Worm (Caenorhabditis elegans) whole organism, late embryonic: ENCODE measurements around the gene ZC266.1.

Experiments used
- C08G9.2 ChIP-seq: sonication (generic microtip); optimal IDR thresholded peaks from 2 replicates; lab custom pipeline; 2016; ENCODE audit warnings: mild to moderate bottlenecking, missing genetic modification characterization, moderate library complexity, missing compliant biosample characterization
- C38D4.7 ChIP-seq: fragments of 200-800 bp; sonication (Bioruptor generic); optimal IDR thresholded peaks from 2 replicates; lab custom pipeline; 2018; ENCODE audit warnings: mild to moderate bottlenecking, missing genetic modification characterization, moderate library complexity, missing compliant biosample characterization
- F13H6.1 ChIP-seq: sonication (generic microtip); optimal IDR thresholded peaks from 2 replicates; lab custom pipeline; 2016; ENCODE audit warnings: missing genetic modification characterization, missing compliant biosample characterization
- K02D7.2 ChIP-seq: sonication (generic microtip); optimal IDR thresholded peaks from 2 replicates; lab custom pipeline; 2017; ENCODE audit warnings: mild to moderate bottlenecking, missing genetic modification characterization, missing compliant biosample characterization
- K09A11.1 ChIP-seq: sonication (generic microtip); optimal IDR thresholded peaks from 2 replicates; lab custom pipeline; 2017; ENCODE audit warnings: antibody characterized with exemption, mild to moderate bottlenecking, missing genetic modification characterization, missing compliant biosample characterization; ENCODE audit not compliant: insufficient read depth
- T23F11.4 ChIP-seq: fragments of 200-800 bp; sonication (Bioruptor generic); optimal IDR thresholded peaks from 2 replicates; lab custom pipeline; 2018; ENCODE audit warnings: mild to moderate bottlenecking, missing genetic modification characterization, missing compliant biosample characterization
- Y22D7AL.16 ChIP-seq: sonication (generic microtip); optimal IDR thresholded peaks from 2 replicates; lab custom pipeline; 2016; ENCODE audit warnings: missing genetic modification characterization, missing compliant biosample characterization
- ceh-14 ChIP-seq: sonication (generic microtip); optimal IDR thresholded peaks from 2 replicates; lab custom pipeline; 2016; ENCODE audit warnings: missing genotype, missing genetic modification characterization, missing compliant biosample characterization
- ceh-18 ChIP-seq: sonication (generic microtip); optimal IDR thresholded peaks from 2 replicates; lab custom pipeline; 2016; ENCODE audit warnings: missing genetic modification characterization, missing compliant biosample characterization
- ceh-2 ChIP-seq: sonication (generic microtip); optimal IDR thresholded peaks from 2 replicates; lab custom pipeline; 2016; ENCODE audit warnings: missing genotype, missing genetic modification characterization, missing compliant biosample characterization
- ceh-30 ChIP-seq: fragments of 150-350 bp; optimal IDR thresholded peaks from 2 replicates; lab custom pipeline; 2014; ENCODE audit warnings: missing biosample characterization, missing genetic modification characterization
- ceh-31 ChIP-seq: sonication (generic microtip); optimal IDR thresholded peaks from 2 replicates; lab custom pipeline; 2016; ENCODE audit warnings: missing genetic modification characterization, missing compliant biosample characterization
- ceh-45 ChIP-seq: fragments of 200-800 bp; sonication (Bioruptor generic); IDR thresholded peaks from 2 replicates; pipeline ENCODE4 v1.3.6; 2022; ENCODE audit warnings: missing genetic modification reagents, missing genetic modification characterization, missing compliant biosample characterization
- ceh-6 ChIP-seq: fragments of 200-800 bp; sonication (Bioruptor generic); optimal IDR thresholded peaks from 2 replicates; lab custom pipeline; 2018; ENCODE audit warnings: mild to moderate bottlenecking, missing genetic modification characterization, missing compliant biosample characterization
- ceh-9 ChIP-seq: sonication (generic microtip); optimal IDR thresholded peaks from 2 replicates; lab custom pipeline; 2016; ENCODE audit warnings: mild to moderate bottlenecking, missing genetic modification characterization, inconsistent platforms, missing compliant biosample characterization
- dmd-4 ChIP-seq: sonication (generic microtip); optimal IDR thresholded peaks from 2 replicates; lab custom pipeline; 2016; ENCODE audit warnings: borderline replicate concordance, missing genetic modification characterization, missing compliant biosample characterization
- elt-2 ChIP-seq: sonication (generic microtip); optimal IDR thresholded peaks from 2 replicates; lab custom pipeline; 2016; ENCODE audit warnings: missing genetic modification reagents, missing genetic modification characterization, missing compliant biosample characterization
- elt-4 ChIP-seq: sonication (generic microtip); optimal IDR thresholded peaks from 2 replicates; lab custom pipeline; 2016; ENCODE audit warnings: missing genetic modification characterization, missing compliant biosample characterization
- eyg-1 ChIP-seq: sonication (generic microtip); optimal IDR thresholded peaks from 2 replicates; lab custom pipeline; 2016; ENCODE audit warnings: missing genotype, missing genetic modification characterization, missing compliant biosample characterization
- gmeb-2 ChIP-seq: sonication (generic microtip); optimal IDR thresholded peaks from 2 replicates; lab custom pipeline; 2016; ENCODE audit warnings: missing genetic modification characterization, inconsistent platforms, missing compliant biosample characterization
- hlh-13 ChIP-seq: fragments of 200-800 bp; sonication (Bioruptor generic); optimal IDR thresholded peaks from 2 replicates; lab custom pipeline; 2018; ENCODE audit warnings: mild to moderate bottlenecking, missing genetic modification characterization, missing compliant biosample characterization
- hlh-15 ChIP-seq: sonication (generic microtip); optimal IDR thresholded peaks from 2 replicates; lab custom pipeline; 2016; ENCODE audit warnings: missing genetic modification characterization, missing compliant biosample characterization
- hlh-30 ChIP-seq: sonication (generic microtip); optimal IDR thresholded peaks from 2 replicates; lab custom pipeline; 2017; ENCODE audit warnings: antibody characterized with exemption, missing genetic modification characterization, missing compliant biosample characterization; ENCODE audit not compliant: insufficient read depth
- hlh-8 ChIP-seq: sonication (generic microtip); optimal IDR thresholded peaks from 2 replicates; lab custom pipeline; 2016; ENCODE audit warnings: missing genotype, missing genetic modification characterization, missing compliant biosample characterization
- lin-11 ChIP-seq: fragments of 200-800 bp; sonication (Bioruptor generic); optimal IDR thresholded peaks from 2 replicates; lab custom pipeline; 2018; ENCODE audit warnings: mild to moderate bottlenecking, missing genetic modification characterization, missing compliant biosample characterization
- mec-3 ChIP-seq: sonication (generic microtip); optimal IDR thresholded peaks from 2 replicates; lab custom pipeline; 2016; ENCODE audit warnings: borderline replicate concordance, missing genetic modification characterization, missing compliant biosample characterization
- nfya-1 ChIP-seq: sonication (generic microtip); optimal IDR thresholded peaks from 2 replicates; lab custom pipeline; 2017; ENCODE audit warnings: missing genetic modification characterization, mild to moderate bottlenecking, missing compliant biosample characterization, antibody characterized with exemption, moderate library complexity
- nhr-11 ChIP-seq: fragments of 150-350 bp; optimal IDR thresholded peaks from 2 replicates; lab custom pipeline; 2014; ENCODE audit warnings: missing biosample characterization, missing genetic modification characterization
- nhr-232 ChIP-seq: sonication (generic microtip); optimal IDR thresholded peaks from 2 replicates; lab custom pipeline; 2016; ENCODE audit warnings: missing genetic modification characterization, missing compliant biosample characterization
- npax-4 ChIP-seq: sonication (generic microtip); optimal IDR thresholded peaks from 2 replicates; lab custom pipeline; 2016; ENCODE audit warnings: missing genetic modification characterization, missing compliant biosample characterization
- pag-3 ChIP-seq: sonication (generic microtip); optimal IDR thresholded peaks from 2 replicates; lab custom pipeline; 2016; ENCODE audit warnings: missing compliant biosample characterization, missing genetic modification characterization, borderline replicate concordance
- pat-9 ChIP-seq: fragments of 200-800 bp; sonication (Bioruptor generic); optimal IDR thresholded peaks from 2 replicates; lab custom pipeline; 2018; ENCODE audit warnings: mild to moderate bottlenecking, missing genetic modification characterization, moderate library complexity, missing compliant biosample characterization
- pax-1 ChIP-seq: fragments of 150-350 bp; optimal IDR thresholded peaks from 2 replicates; lab custom pipeline; 2014; ENCODE audit warnings: missing biosample characterization, missing genetic modification characterization
- pha-4 ChIP-seq: fragments of 150-350 bp; optimal IDR thresholded peaks from 2 replicates; lab custom pipeline; 2018; ENCODE audit warnings: missing biosample characterization, missing genetic modification reagents, missing genetic modification characterization
- pros-1 ChIP-seq: fragments of 150-350 bp; optimal IDR thresholded peaks from 2 replicates; lab custom pipeline; 2014; ENCODE audit warnings: missing biosample characterization, missing genetic modification reagents, missing genetic modification characterization
- ref-2 ChIP-seq: sonication (generic microtip); optimal IDR thresholded peaks from 2 replicates; lab custom pipeline; 2016; ENCODE audit warnings: missing genetic modification characterization, missing compliant biosample characterization
- sox-4 ChIP-seq: sonication (generic microtip); optimal IDR thresholded peaks from 2 replicates; lab custom pipeline; 2017; ENCODE audit warnings: mild to moderate bottlenecking, missing genetic modification characterization, inconsistent platforms, missing compliant biosample characterization
- syd-9 ChIP-seq: sonication (generic microtip); optimal IDR thresholded peaks from 2 replicates; lab custom pipeline; 2016; ENCODE audit warnings: mild to moderate bottlenecking, missing genetic modification characterization, moderate library complexity, missing compliant biosample characterization
- tbx-7 ChIP-seq: sonication (generic microtip); optimal IDR thresholded peaks from 2 replicates; lab custom pipeline; 2016; ENCODE audit warnings: missing genotype, missing genetic modification characterization, missing compliant biosample characterization
- ttx-3 ChIP-seq: sonication (generic microtip); optimal IDR thresholded peaks from 2 replicates; lab custom pipeline; 2016; ENCODE audit warnings: missing genetic modification reagents, missing genetic modification characterization, missing compliant biosample characterization
- unc-42 ChIP-seq: sonication (generic microtip); optimal IDR thresholded peaks from 2 replicates; lab custom pipeline; 2016; ENCODE audit warnings: missing genotype, missing genetic modification characterization, missing compliant biosample characterization
- unc-55 ChIP-seq: sonication (generic microtip); optimal IDR thresholded peaks from 2 replicates; lab custom pipeline; 2017; ENCODE audit warnings: missing biosample characterization, missing genetic modification reagents, missing genetic modification characterization
- ztf-16 ChIP-seq: sonication (generic microtip); optimal IDR thresholded peaks from 2 replicates; lab custom pipeline; 2017; ENCODE audit warnings: missing genetic modification characterization, missing compliant biosample characterization

The ZC266.1 gene

ce11 chrV:4653093-4653492 lies 47.0 kb downstream of the ZC266.1 start:
- no peak for TF ChIP-seq dmd-4 (tag; lab: Kevin White, UChicago)
- TF ChIP-seq ceh-14 (tag; lab: Kevin White, UChicago) = no peak
- TF ChIP-seq hlh-30 = no peak
- no peak for TF ChIP-seq ztf-16
- no peak for TF ChIP-seq syd-9
- TF ChIP-seq ceh-18 (tag; lab: Kevin White, UChicago) = no peak
- TF ChIP-seq eyg-1 (tag; lab: Kevin White, UChicago) = no peak
- TF ChIP-seq sox-4 (tag; lab: Kevin White, UChicago) = no peak
- TF ChIP-seq unc-42 = no peak
- TF ChIP-seq ceh-9 (tag; lab: Kevin White, UChicago) = no peak
- TF ChIP-seq npax-4 = no peak
- no peak for TF ChIP-seq elt-2 (tag; lab: Kevin White, UChicago)
- TF ChIP-seq pax-1 (tag; lab: Kevin White, UChicago) = no peak
- TF ChIP-seq mec-3 (tag; lab: Kevin White, UChicago) = peak; percentile 13
- peak; percentile 26 for TF ChIP-seq elt-4
- TF ChIP-seq, all 69 proteins: peak for 2

- TF ChIP-seq pros-1 = no peak
- TF ChIP-seq tbx-7 = no peak
- TF ChIP-seq pag-3 = no peak
- TF ChIP-seq syd-9 = no peak
- no peak for TF ChIP-seq C38D4.7
- no peak for TF ChIP-seq C08G9.2 (tag; lab: Kevin White, UChicago)
- TF ChIP-seq elt-2 (tag; lab: Kevin White, UChicago) = no peak
- TF ChIP-seq ref-2 = no peak
- TF ChIP-seq pha-4 (tag; lab: Kevin White, UChicago) = no peak
- no peak for TF ChIP-seq nhr-11 (tag; lab: Kevin White, UChicago)
- TF ChIP-seq ceh-6 (GFP tag; lab: Kevin White, UChicago) = no peak
- TF ChIP-seq hlh-15 (tag; lab: Kevin White, UChicago) = no peak
- no peak for TF ChIP-seq unc-42
- no peak for TF ChIP-seq K09A11.1 (tag; lab: Kevin White, UChicago)
- TF ChIP-seq T23F11.4 (GFP tag; lab: Kevin White, UChicago) = no peak
- TF ChIP-seq nfya-1 (tag; lab: Kevin White, UChicago) = no peak
- TF ChIP-seq Y22D7AL.16 (tag; lab: Kevin White, UChicago) = no peak
Measured at ce11 chrV:4651480-4651879, 48.6 kb downstream of the ZC266.1 start.

- no peak for TF ChIP-seq pag-3
Measured at ce11 chrV:4649649-4650384, 50.3 kb downstream of the ZC266.1 start.

ce11 chrV:4648527-4648926 lies 51.6 kb downstream of the ZC266.1 start, which contains the start of gene F41F3.8:
Gene F41F3.8, plus strand, starts transcription at chrV:4648827.
- no peak for TF ChIP-seq unc-42

- TF ChIP-seq ceh-2 (tag; lab: Kevin White, UChicago) (peak; percentile 24), ceh-6 (GFP tag; lab: Kevin White, UChicago) (peak; percentile 32), mec-3 (tag; lab: Kevin White, UChicago) (peak; percentile 67), nhr-232 (tag; lab: Kevin White, UChicago) (no peak), K02D7.2 (peak; percentile 15), gmeb-2 (peak; percentile 24), F13H6.1 (tag; lab: Kevin White, UChicago) (peak; percentile 49), ref-2 (peak; percentile 50), ztf-16 (peak; percentile 70), ceh-45 (GFP tag; lab: Robert Waterston, UW) (0 out of 2 replicates have a peak, but pooled peaks have one; percentile 29), pat-9 (tag; lab: Kevin White, UChicago) (no peak), ceh-30 (tag; lab: Kevin White, UChicago) (no peak), hlh-13 (GFP tag; lab: Kevin White, UChicago) (no peak), ceh-14 (tag; lab: Kevin White, UChicago) (peak; percentile 29), elt-4 (no peak), hlh-8 (tag; lab: Kevin White, UChicago) (no peak), ceh-31 (tag; lab: Kevin White, UChicago) (peak; percentile 21), K09A11.1 (tag; lab: Kevin White, UChicago) (no peak), unc-55 (GFP tag; lab: Kevin White, UChicago) (no peak), dmd-4 (tag; lab: Kevin White, UChicago) (peak; percentile 25), T23F11.4 (GFP tag; lab: Kevin White, UChicago) (peak; percentile 93), ttx-3 (tag; lab: Kevin White, UChicago) (no peak), sox-4 (tag; lab: Kevin White, UChicago) (peak; percentile 43), lin-11 (tag; lab: Kevin White, UChicago) (peak; percentile 1)
Measured at ce11 chrV:4647857-4648256, 52.2 kb downstream of the ZC266.1 start, which contains the start of gene F41F3.3. Gene F41F3.3, minus strand, starts transcription at chrV:4648239.
